Worm (Caenorhabditis elegans) whole organism, midembryonic: Measurements from ENCODE around the gene E02H9.3.

Source experiments
- cog-1 ChIP-seq: sonication (generic microtip); optimal IDR thresholded peaks from 2 replicates; lab custom pipeline; 2016; ENCODE audit warnings: missing genetic modification characterization, missing compliant biosample characterization
- flt-1 ChIP-seq: fragments of 200-800 bp; sonication (Bioruptor generic); IDR thresholded peaks from 2 replicates; pipeline ENCODE4 v1.3.6; 2022; ENCODE audit warnings: missing genetic modification characterization, missing compliant biosample characterization
- med-1 ChIP-seq: sonication (generic microtip); optimal IDR thresholded peaks from 2 replicates; lab custom pipeline; 2017; ENCODE audit warnings: missing genetic modification characterization, mild to moderate bottlenecking, missing compliant biosample characterization, antibody characterized with exemption, missing genetic modification reagents; ENCODE audit not compliant: insufficient read depth
- tab-1 ChIP-seq: fragments of 200-800 bp; sonication (Bioruptor generic); IDR thresholded peaks from 2 replicates; pipeline ENCODE4 v1.3.6; 2022; ENCODE audit warnings: missing genetic modification characterization, missing compliant biosample characterization

ce11 chrIII:2421226-2421625 lies 37.6 kb upstream of the E02H9.3 start:
- TF ChIP-seq med-1 (no peak), flt-1 (GFP tag; lab: Robert Waterston, UW) (no peak), cog-1 (tag; lab: Kevin White, UChicago) (no peak), tab-1 (no peak)
